Worm (Caenorhabditis elegans) whole organism, L4/young adult: ENCODE results near the gene his-70.

ENCODE experiments used
- W03F9.2 ChIP-seq: fragments of 150-350 bp; optimal IDR thresholded peaks from 2 replicates; lab custom pipeline; 2014; ENCODE audit warnings: missing biosample characterization, missing genetic modification characterization
- dao-5 ChIP-seq: sonication (generic microtip); optimal IDR thresholded peaks from 2 replicates; lab custom pipeline; 2016; ENCODE audit warnings: missing genotype, missing genetic modification characterization, moderate library complexity, missing compliant biosample characterization
- him-1 ChIP-seq: sonication (generic microtip); optimal IDR thresholded peaks from 2 replicates; lab custom pipeline; 2016; ENCODE audit warnings: missing genotype, missing genetic modification reagents, missing genetic modification characterization, missing compliant biosample characterization

- TF ChIP-seq him-1 (no peak), dao-5 (no peak), W03F9.2 (tag; lab: Kevin White, UChicago) (no peak)
Observed at ce11 chrIII:4106611-4107010, 46.7 kb upstream of the his-70 start.
